Worm (Caenorhabditis elegans) whole organism, L1 larva: Measurements from ENCODE around the gene Y82E9BR.18.

Source experiments
- elt-2 ChIP-seq: sonication (generic microtip); optimal IDR thresholded peaks from 2 replicates; lab custom pipeline; 2016; ENCODE audit warnings: missing genetic modification characterization, mild to moderate bottlenecking, inconsistent platforms, missing compliant biosample characterization, missing genetic modification reagents
- lin-15B ChIP-seq: fragments of 150-350 bp; sonication (generic microtip); optimal IDR thresholded peaks from 3 replicates; lab custom pipeline; 2014; ENCODE audit warnings: missing biosample characterization, missing genetic modification characterization
- mef-2 ChIP-seq: fragments of 150-350 bp; optimal IDR thresholded peaks from 2 replicates; lab custom pipeline; 2014; ENCODE audit warnings: missing biosample characterization, missing genetic modification characterization
- nhr-47 ChIP-seq: sonication (generic microtip); optimal IDR thresholded peaks from 2 replicates; lab custom pipeline; 2016; ENCODE audit warnings: mild to moderate bottlenecking, missing genetic modification characterization, moderate library complexity, missing compliant biosample characterization
- nhr-90 ChIP-seq: sonication (generic microtip); optimal IDR thresholded peaks from 2 replicates; lab custom pipeline; 2016; ENCODE audit warnings: mild to moderate bottlenecking, missing genetic modification characterization, missing compliant biosample characterization; ENCODE audit not compliant: poor library complexity
- ztf-11 ChIP-seq, 2 experiments: sonication (generic microtip); optimal IDR thresholded peaks; 2 replicates each; lab custom pipeline; 2016 to 2017; ENCODE audit warnings: missing genetic modification characterization in 2 of 2, missing biosample characterization in 1 of 2, missing compliant biosample characterization in 1 of 2

ce11 chrIII:1436738-1437137, 46.6 kb downstream of the Y82E9BR.18 start:
- TF ChIP-seq lin-15B: no peak
- no peak for TF ChIP-seq nhr-47 (tag; lab: Kevin White, UChicago)
- TF ChIP-seq nhr-90: no peak
- no peak for TF ChIP-seq elt-2 (tag; lab: Kevin White, UChicago)
- TF ChIP-seq ztf-11 (tag; optimal IDR thresholded peaks at IDR 0.05; lab: Kevin White, UChicago): no peak
- TF ChIP-seq mef-2 (tag; lab: Kevin White, UChicago): no peak
